Fruit fly (Drosophila melanogaster) whole organism, embryonic: ENCODE measurements around the gene pnr.

ENCODE experiments used
- ATbp ChIP-seq: fragments of 200-800 bp; sonication (Bioruptor generic); optimal IDR thresholded peaks from 2 replicates; lab custom pipeline; 2017; ENCODE audit warnings: missing biosample characterization, mild to moderate bottlenecking, missing genetic modification characterization, missing genetic modification reagents
- Aef1 ChIP-seq: fragments of 200-800 bp; sonication (Bioruptor generic); IDR thresholded peaks from 3 replicates; pipeline ENCODE4 v1.3.6; 2022; ENCODE audit warnings: missing biosample characterization, missing genetic modification characterization
- Awh ChIP-seq: fragments of 200-800 bp; sonication (Bioruptor generic); IDR thresholded peaks from 2 replicates; pipeline ENCODE4, ENCODE4 v1.3.6; 2022; ENCODE audit warnings: missing biosample characterization, missing genetic modification characterization
- BEAF-32 ChIP-seq: fragments of 200-800 bp; sonication (Bioruptor generic); optimal IDR thresholded peaks from 3 replicates; lab custom pipeline; 2017; ENCODE audit warnings: missing biosample characterization, missing genetic modification characterization, mild to moderate bottlenecking, moderate library complexity, missing genetic modification reagents
- CG12219 ChIP-seq: fragments of 200-800 bp; sonication (Bioruptor generic); optimal IDR thresholded peaks from 3 replicates; lab custom pipeline; 2018; ENCODE audit warnings: missing biosample characterization, mild to moderate bottlenecking, missing genetic modification characterization
- CG13296 ChIP-seq: fragments of 200-800 bp; sonication (Bioruptor generic); optimal IDR thresholded peaks from 3 replicates; lab custom pipeline; 2018; ENCODE audit warnings: missing biosample characterization, mild to moderate bottlenecking, missing genetic modification characterization
- CG13775 ChIP-seq: fragments of 200-800 bp; sonication (Bioruptor generic); optimal IDR thresholded peaks from 3 replicates; lab custom pipeline; 2017; ENCODE audit warnings: missing biosample characterization, mild to moderate bottlenecking, missing genetic modification characterization
- CG16813 ChIP-seq: fragments of 200-800 bp; sonication (Bioruptor generic); IDR thresholded peaks from 3 replicates; pipeline ENCODE4 v1.3.6; 2022; ENCODE audit warnings: missing biosample characterization, missing genetic modification characterization; ENCODE audit not compliant: partially characterized antibody
- CG32532 ChIP-seq: fragments of 200-800 bp; sonication (Bioruptor generic); IDR thresholded peaks from 2 replicates; pipeline ENCODE4 v1.3.6; 2022; ENCODE audit warnings: missing biosample characterization, missing genetic modification characterization
- CG3407 ChIP-seq: fragments of 200-800 bp; sonication (Bioruptor generic); optimal IDR thresholded peaks from 2 replicates; lab custom pipeline; 2018; ENCODE audit warnings: missing biosample characterization, mild to moderate bottlenecking, missing genetic modification characterization
- CG4404 ChIP-seq: fragments of 200-800 bp; sonication (Bioruptor generic); IDR thresholded peaks from 2 replicates; pipeline ENCODE4 v1.3.6; 2022; ENCODE audit warnings: missing biosample characterization, missing genetic modification characterization
- CG4730 ChIP-seq: fragments of 200-800 bp; sonication (Bioruptor generic); IDR thresholded peaks from 2 replicates; pipeline ENCODE4 v1.3.6; 2022; ENCODE audit warnings: missing biosample characterization, missing genetic modification characterization
- CG6654 ChIP-seq: fragments of 200-800 bp; sonication (Bioruptor generic); optimal IDR thresholded peaks from 2 replicates; lab custom pipeline; 2017; ENCODE audit warnings: missing biosample characterization, mild to moderate bottlenecking, missing genetic modification characterization
- CG6689 ChIP-seq: fragments of 200-800 bp; sonication (Bioruptor generic); IDR thresholded peaks from 2 replicates; pipeline ENCODE4 v1.3.6; 2022; ENCODE audit warnings: missing biosample characterization, missing genetic modification characterization
- CG7987 ChIP-seq: fragments of 200-800 bp; sonication (Bioruptor generic); optimal IDR thresholded peaks from 2 replicates; lab custom pipeline; 2018; ENCODE audit warnings: missing biosample characterization, mild to moderate bottlenecking, missing genetic modification characterization, moderate library complexity
- CG8388 ChIP-seq: fragments of 200-800 bp; sonication (Bioruptor generic); optimal IDR thresholded peaks from 2 replicates; lab custom pipeline; 2019; ENCODE audit warnings: missing biosample characterization, mild to moderate bottlenecking, missing genetic modification characterization, moderate library complexity
- CG9797 ChIP-seq: fragments of 200-800 bp; sonication (Bioruptor generic); optimal IDR thresholded peaks from 3 replicates; lab custom pipeline; 2018; ENCODE audit warnings: missing biosample characterization, mild to moderate bottlenecking, missing genetic modification characterization
- D19B ChIP-seq: fragments of 200-800 bp; sonication (Bioruptor generic); optimal IDR thresholded peaks from 2 replicates; lab custom pipeline; 2017; ENCODE audit warnings: missing biosample characterization, mild to moderate bottlenecking, missing genetic modification characterization
- Dek ChIP-seq: fragments of 200-800 bp; sonication (Bioruptor generic); optimal IDR thresholded peaks from 3 replicates; lab custom pipeline; 2019; ENCODE audit warnings: missing biosample characterization, mild to moderate bottlenecking, missing genetic modification characterization, moderate library complexity
- Dll ChIP-seq: fragments of 200-800 bp; sonication (Bioruptor generic); IDR thresholded peaks from 4 replicates; pipeline ENCODE4 v1.3.6; 2022; ENCODE audit warnings: missing biosample characterization, missing genetic modification characterization; ENCODE audit not compliant: partially characterized antibody
- Drgx ChIP-seq: fragments of 200-800 bp; sonication (Bioruptor generic); IDR thresholded peaks from 2 replicates; pipeline ENCODE4 v1.3.6; 2022; ENCODE audit warnings: missing biosample characterization, missing genetic modification characterization
- E2f2 ChIP-seq: fragments of 200-800 bp; sonication (Bioruptor generic); IDR thresholded peaks from 2 replicates; pipeline ENCODE4 v1.3.6; 2022; ENCODE audit warnings: missing biosample characterization, missing genetic modification characterization
- MTF-1 ChIP-seq: fragments of 200-800 bp; sonication (Bioruptor generic); optimal IDR thresholded peaks from 2 replicates; lab custom pipeline; 2018; ENCODE audit warnings: missing biosample characterization, mild to moderate bottlenecking, missing genetic modification characterization, borderline replicate concordance
- Max ChIP-seq: fragments of 200-800 bp; sonication (Bioruptor generic); optimal IDR thresholded peaks from 2 replicates; lab custom pipeline; 2016; ENCODE audit warnings: missing biosample characterization, mild to moderate bottlenecking, missing genetic modification characterization
- Mes4 ChIP-seq: fragments of 200-800 bp; sonication (Bioruptor generic); optimal IDR thresholded peaks from 2 replicates; lab custom pipeline; 2016; ENCODE audit warnings: missing biosample characterization, missing genetic modification characterization
- NK7.1 ChIP-seq: fragments of 200-800 bp; sonication (Bioruptor generic); optimal IDR thresholded peaks from 3 replicates; lab custom pipeline; 2016; ENCODE audit warnings: missing biosample characterization, missing genetic modification characterization
- Nf-YA ChIP-seq: fragments of 200-800 bp; sonication (Bioruptor generic); IDR thresholded peaks from 2 replicates; pipeline ENCODE4 v1.3.6; 2022; ENCODE audit warnings: missing biosample characterization, missing genetic modification characterization
- Nf-YB ChIP-seq: fragments of 200-800 bp; sonication (Bioruptor generic); optimal IDR thresholded peaks from 3 replicates; lab custom pipeline; 2019; ENCODE audit warnings: missing biosample characterization, mild to moderate bottlenecking, missing genetic modification characterization, moderate library complexity
- Oli ChIP-seq: fragments of 200-800 bp; sonication (Bioruptor generic); optimal IDR thresholded peaks from 2 replicates; lab custom pipeline; 2018; ENCODE audit warnings: missing biosample characterization, mild to moderate bottlenecking, missing genetic modification characterization, moderate library complexity
- Sin3A ChIP-seq: fragments of >200 bp; optimal IDR thresholded peaks from 2 replicates; lab custom pipeline; 2018
- Sry-β ChIP-seq: fragments of 200-800 bp; sonication (Bioruptor generic); optimal IDR thresholded peaks from 2 replicates; lab custom pipeline; 2018; ENCODE audit warnings: missing biosample characterization, mild to moderate bottlenecking, missing genetic modification characterization, moderate library complexity
- Sry-δ ChIP-seq: fragments of 200-800 bp; sonication (Bioruptor generic); optimal IDR thresholded peaks from 2 replicates; lab custom pipeline; 2016; ENCODE audit warnings: missing biosample characterization, missing genetic modification characterization
- Tbp ChIP-seq: fragments of >200 bp; optimal IDR thresholded peaks from 2 replicates; lab custom pipeline; 2018; ENCODE audit warnings: missing biosample characterization, missing genetic modification characterization
- Vsx1 ChIP-seq: fragments of 200-800 bp; sonication (Bioruptor generic); optimal IDR thresholded peaks from 2 replicates; lab custom pipeline; 2017; ENCODE audit warnings: missing biosample characterization, mild to moderate bottlenecking, missing genetic modification characterization, missing genetic modification reagents
- caup ChIP-seq: fragments of 200-800 bp; sonication (Bioruptor generic); optimal IDR thresholded peaks from 3 replicates; lab custom pipeline; 2017; ENCODE audit warnings: missing biosample characterization, mild to moderate bottlenecking, missing genetic modification characterization, moderate library complexity; ENCODE audit not compliant: severe bottlenecking
- da ChIP-seq: fragments of 200-800 bp; sonication (Bioruptor generic); optimal IDR thresholded peaks from 2 replicates; lab custom pipeline; 2016; ENCODE audit warnings: missing biosample characterization, missing genetic modification characterization
- dan ChIP-seq: fragments of 200-800 bp; sonication (Bioruptor generic); IDR thresholded peaks from 2 replicates; pipeline ENCODE4 v1.3.6; 2022; ENCODE audit warnings: missing biosample characterization, missing genetic modification characterization
- gce ChIP-seq: fragments of 200-800 bp; sonication (Bioruptor generic); IDR thresholded peaks from 3 replicates; pipeline ENCODE4 v1.3.6; 2022; ENCODE audit warnings: missing biosample characterization, missing genetic modification characterization
- hth ChIP-seq: fragments of >200 bp; optimal IDR thresholded peaks from 2 replicates; lab custom pipeline; 2017; ENCODE audit warnings: inconsistent platforms
- kni ChIP-seq: fragments of 200-800 bp; sonication (Bioruptor generic); optimal IDR thresholded peaks from 3 replicates; lab custom pipeline; 2017; ENCODE audit warnings: mild to moderate bottlenecking, missing biosample characterization, missing genetic modification reagents, missing genetic modification characterization
- lilli ChIP-seq: fragments of 200-800 bp; sonication (Bioruptor generic); optimal IDR thresholded peaks from 3 replicates; lab custom pipeline; 2016; ENCODE audit warnings: missing biosample characterization, missing genetic modification characterization
- odd ChIP-seq: fragments of 200-800 bp; sonication (Bioruptor generic); optimal IDR thresholded peaks from 2 replicates; lab custom pipeline; 2017; ENCODE audit warnings: missing biosample characterization, mild to moderate bottlenecking, missing genetic modification characterization
- onecut ChIP-seq: fragments of 200-800 bp; sonication (Bioruptor generic); IDR thresholded peaks from 2 replicates; pipeline ENCODE4 v1.3.6; 2022; ENCODE audit warnings: missing biosample characterization, missing genetic modification characterization
- shn ChIP-seq: fragments of 200-800 bp; sonication (Bioruptor generic); optimal IDR thresholded peaks from 3 replicates; lab custom pipeline; 2016; ENCODE audit warnings: missing biosample characterization, missing genetic modification characterization
- sima ChIP-seq: fragments of 200-800 bp; sonication (Bioruptor generic); optimal IDR thresholded peaks from 2 replicates; lab custom pipeline; 2016; ENCODE audit warnings: missing biosample characterization, missing genetic modification characterization
- tap ChIP-seq: fragments of 200-800 bp; optimal IDR thresholded peaks from 3 replicates; lab custom pipeline; 2019; ENCODE audit warnings: missing biosample characterization, mild to moderate bottlenecking, missing genetic modification characterization, moderate library complexity
- toy ChIP-seq: fragments of 200-800 bp; sonication (Bioruptor generic); IDR thresholded peaks from 2 replicates; pipeline ENCODE4 v1.3.6; 2022; ENCODE audit warnings: missing biosample characterization, missing genetic modification characterization
- trh ChIP-seq: fragments of 200-800 bp; sonication (Bioruptor generic); optimal IDR thresholded peaks from 2 replicates; lab custom pipeline; 2016; ENCODE audit warnings: missing biosample characterization, missing genetic modification characterization
- tup ChIP-seq: fragments of 200-800 bp; sonication (Bioruptor generic); optimal IDR thresholded peaks from 2 replicates; lab custom pipeline; 2016; ENCODE audit warnings: missing biosample characterization, mild to moderate bottlenecking, missing genetic modification characterization, moderate library complexity

The pnr gene

dm6 chr3R:16071689-16072580, 46.1 kb downstream of the pnr start (continued):
- TF ChIP-seq CG13296 (GFP tag; lab: Kevin White, UChicago) (no peak), CG4730 (GFP tag; lab: Robert Waterston, UW) (0 out of 2 replicates have a peak, but pooled peaks have one; percentile 30), hth (lab: Kevin White, UChicago) (no peak), CG3407 (GFP tag; lab: Kevin White, UChicago) (peak; percentile 61), ATbp (GFP tag; lab: Kevin White, UChicago) (peak; percentile 51), shn (no peak), NK7.1 (GFP tag; lab: Kevin White, UChicago) (no peak), Oli (tag; lab: Kevin White, UChicago) (peak; percentile 67), Dek (tag; lab: Kevin White, UChicago) (no peak), Sin3A (no peak), CG32532 (GFP tag; lab: Robert Waterston, UW) (peak; percentile 50; the same call in 1 of the 2 replicates), Dll (no peak), CG9797 (GFP tag; lab: Kevin White, UChicago) (no peak), CG7987 (no peak), MTF-1 (GFP tag; lab: Kevin White, UChicago) (no peak), odd (GFP tag; lab: Kevin White, UChicago) (no peak), Sry-β (no peak), Awh (GFP tag; lab: Robert Waterston, UW) (peak; percentile 77), lilli (GFP tag; lab: Kevin White, UChicago) (peak; percentile 55), tup (GFP tag; lab: Kevin White, UChicago) (peak; percentile 42), onecut (GFP tag; lab: Robert Waterston, UW) (peak; percentile 55), Drgx (GFP tag; lab: Robert Waterston, UW) (peak; percentile 90), Aef1 (GFP tag; lab: Robert Waterston, UW) (no peak), D19B (GFP tag; lab: Kevin White, UChicago) (no peak), trh (GFP tag; lab: Kevin White, UChicago) (no peak), toy (no peak), Nf-YB (GFP tag; lab: Kevin White, UChicago) (peak; percentile 44), Mes4 (GFP tag; lab: Kevin White, UChicago) (peak; percentile 54), sima (no peak), Max (peak; percentile 68), CG16813 (no peak), BEAF-32 (peak; percentile 20), gce (GFP tag; lab: Robert Waterston, UW) (0 out of 3 replicates have a peak, but pooled peaks have one; percentile 35), tap (tag; lab: Kevin White, UChicago) (peak; percentile 71), CG6689 (GFP tag; lab: Robert Waterston, UW) (peak; percentile 85), CG8388 (GFP tag; lab: Kevin White, UChicago) (peak; percentile 75), CG13775 (peak; percentile 42), dan (GFP tag; lab: Robert Waterston, UW) (no peak), Vsx1 (GFP tag; lab: Kevin White, UChicago) (peak; percentile 94), da (GFP tag; lab: Kevin White, UChicago) (no peak), E2f2 (GFP tag; lab: Robert Waterston, UW) (peak; percentile 56), kni (GFP tag; lab: Kevin White, UChicago) (peak; percentile 94), Nf-YA (GFP tag; lab: Robert Waterston, UW) (peak; percentile 56; the same call in 1 of the 2 replicates), CG6654 (no peak), Sry-δ (GFP tag; lab: Kevin White, UChicago) (peak; percentile 5), CG12219 (peak; percentile 30), Tbp (no peak), CG4404 (GFP tag; lab: Robert Waterston, UW) (peak; percentile 68), caup (GFP tag; lab: Kevin White, UChicago) (no peak)
